Worm (Caenorhabditis elegans): ENCODE results near the gene clec-147.
A peak's percentile ranks its signal among the peaks of the same experiment; 100 is the strongest.

The clec-147 gene

ce11 chrII:14555019-14555418 is 17.4 kb upstream of the clec-147 start:
- TF ChIP-seq pat-9 (tag; optimal IDR thresholded peaks at IDR 0.05) (no peak), hlh-8 (tag; optimal IDR thresholded peaks at IDR 0.05) (no peak), fkh-10 (GFP tag; optimal IDR thresholded peaks at IDR 0.05) (no peak), pag-3 (tag; optimal IDR thresholded peaks at IDR 0.05; ENCODE audit: borderline replicate concordance) (no peak), hlh-30 (tag; optimal IDR thresholded peaks at IDR 0.05; ENCODE audit: insufficient read depth) (no peak), gmeb-2 (tag; optimal IDR thresholded peaks at IDR 0.05) (no peak)

- no peak for TF ChIP-seq C38D4.7 (GFP tag; optimal IDR thresholded peaks at IDR 0.05)
- TF ChIP-seq zip-5 (tag; optimal IDR thresholded peaks at IDR 0.05), result no peak
- no peak for TF ChIP-seq ceh-34 (tag; optimal IDR thresholded peaks at IDR 0.05)
- no peak for TF ChIP-seq ahr-1 (tag; optimal IDR thresholded peaks at IDR 0.05)
- no peak for TF ChIP-seq nfya-1 (tag; optimal IDR thresholded peaks at IDR 0.05)
- TF ChIP-seq ceh-22 (tag; optimal IDR thresholded peaks at IDR 0.05), result no peak
- no peak for TF ChIP-seq elt-2 (tag; optimal IDR thresholded peaks at IDR 0.05)
- no peak for TF ChIP-seq lin-11 (tag; optimal IDR thresholded peaks at IDR 0.05)
- no peak for TF ChIP-seq odd-2 (tag; optimal IDR thresholded peaks at IDR 0.05)
- no peak for TF ChIP-seq nhr-232 (tag; optimal IDR thresholded peaks at IDR 0.05)
Observed at ce11 chrII:14550613-14551012, 13.0 kb upstream of the clec-147 start, which contains the start of gene nlp-41. TSS of gene nlp-41 (plus strand) at chrII:14550913.

ce11 chrII:14548691-14549090 is 11.1 kb upstream of the clec-147 start, which contains the start of gene gcy-29:
TSS of gene gcy-29 (minus strand) at chrII:14548791.
- no peak for TF ChIP-seq hlh-8 (tag; optimal IDR thresholded peaks at IDR 0.05)
- no peak for TF ChIP-seq dmd-4 (tag; optimal IDR thresholded peaks at IDR 0.05; ENCODE audit: borderline replicate concordance)
- TF ChIP-seq nfya-1 (tag; optimal IDR thresholded peaks at IDR 0.05), result no peak
- no peak for TF ChIP-seq hlh-15 (tag; optimal IDR thresholded peaks at IDR 0.05)
- no peak for TF ChIP-seq tbx-7 (tag; optimal IDR thresholded peaks at IDR 0.05)
- no peak for TF ChIP-seq odd-2 (tag; optimal IDR thresholded peaks at IDR 0.05)
- TF ChIP-seq C08G9.2 (tag; optimal IDR thresholded peaks at IDR 0.05), result no peak
- TF ChIP-seq ahr-1 (tag; optimal IDR thresholded peaks at IDR 0.05), result no peak
- no peak for TF ChIP-seq ref-2 (tag; optimal IDR thresholded peaks at IDR 0.05)
- no peak for TF ChIP-seq hlh-13 (GFP tag; optimal IDR thresholded peaks at IDR 0.05)
- no peak for TF ChIP-seq rnt-1 (tag; optimal IDR thresholded peaks at IDR 0.05)
- no peak for TF ChIP-seq ceh-18 (tag; optimal IDR thresholded peaks at IDR 0.05)
- no peak for TF ChIP-seq gmeb-2 (tag; optimal IDR thresholded peaks at IDR 0.05)
- no peak for TF ChIP-seq ztf-16 (tag; optimal IDR thresholded peaks at IDR 0.05)
- TF ChIP-seq ama-1 (optimal IDR thresholded peaks at IDR 0.05), result no peak

- TF ChIP-seq elt-2 (tag; optimal IDR thresholded peaks at IDR 0.05) (peak; percentile 44), ceh-14 (tag; optimal IDR thresholded peaks at IDR 0.05) (no peak), ceh-48 (tag; optimal IDR thresholded peaks at IDR 0.05) (no peak), tbx-2 (tag; optimal IDR thresholded peaks at IDR 0.05) (no peak), gmeb-2 (tag; optimal IDR thresholded peaks at IDR 0.05) (no peak)
Observed at ce11 chrII:14540551-14540950, 2.9 kb upstream of the clec-147 start.

DNA sequence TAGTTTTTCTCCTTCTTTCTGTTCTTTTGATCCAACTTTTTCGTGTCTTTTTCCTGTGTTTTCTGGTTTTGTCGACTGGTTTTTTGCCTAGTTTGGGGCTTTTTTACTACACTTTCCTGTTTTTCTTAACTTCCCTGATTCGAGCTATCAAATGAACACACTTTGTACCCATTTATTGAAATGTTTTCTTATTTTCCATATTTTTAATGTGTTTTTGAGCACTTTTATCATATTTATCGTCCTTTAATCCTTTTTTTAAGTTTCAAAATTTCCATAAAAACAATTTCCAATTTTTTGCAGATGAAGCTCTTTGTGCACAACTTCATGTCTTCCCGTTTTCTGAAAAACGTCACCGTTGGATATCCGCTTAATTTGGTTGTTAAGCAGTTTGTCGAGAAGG is 3.6 kb downstream of the clec-147 start, which contains the start of gene C04H5.1:
Gene C04H5.1, plus strand, starts transcription at position 301 of the 400 bp plus-strand sequence.
- TF ChIP-seq C08G9.2 (tag; optimal IDR thresholded peaks at IDR 0.05) (no peak), hlh-13 (GFP tag; optimal IDR thresholded peaks at IDR 0.05) (no peak), elt-4 (tag; optimal IDR thresholded peaks at IDR 0.05) (no peak), che-1 (tag; optimal IDR thresholded peaks at IDR 0.05) (no peak), F13H6.1 (tag; optimal IDR thresholded peaks at IDR 0.05) (no peak), lin-11 (tag; optimal IDR thresholded peaks at IDR 0.05) (no peak), K02D7.2 (tag; optimal IDR thresholded peaks at IDR 0.05) (no peak), ceh-14 (tag; optimal IDR thresholded peaks at IDR 0.05) (no peak), ttx-3 (tag; optimal IDR thresholded peaks at IDR 0.05) (no peak), dve-1 (tag; optimal IDR thresholded peaks at IDR 0.05) (no peak), unc-55 (GFP tag; optimal IDR thresholded peaks at IDR 0.05) (no peak), hlh-8 (tag; optimal IDR thresholded peaks at IDR 0.05) (no peak), lim-6 (tag; optimal IDR thresholded peaks at IDR 0.05) (no peak), syd-9 (tag; optimal IDR thresholded peaks at IDR 0.05) (no peak), sox-2 (GFP tag; IDR thresholded peaks at IDR 0.05) (no peak), fax-1 (tag; optimal IDR thresholded peaks at IDR 0.05) (no peak), rnt-1 (tag; optimal IDR thresholded peaks at IDR 0.05) (no peak), C38D4.7 (GFP tag; optimal IDR thresholded peaks at IDR 0.05) (no peak), elt-2 (tag; optimal IDR thresholded peaks at IDR 0.05) (no peak), nhr-11 (tag; optimal IDR thresholded peaks at IDR 0.05) (no peak)

Data from whole organism, late embryonic.